Fruit fly (Drosophila melanogaster) whole organism, prepupa: ENCODE data around the gene CG11723.

Experiments
- CG10631 ChIP-seq: fragments of 200-800 bp; sonication (Bioruptor generic); optimal IDR thresholded peaks from 2 replicates; lab custom pipeline; 2016; ENCODE audit warnings: missing biosample characterization, missing genetic modification characterization
- CG10669 ChIP-seq: fragments of 200-800 bp; sonication (Bioruptor generic); optimal IDR thresholded peaks from 3 replicates; lab custom pipeline; 2018; ENCODE audit warnings: missing biosample characterization, mild to moderate bottlenecking, missing genetic modification characterization, moderate library complexity
- CG11294 ChIP-seq: fragments of 200-800 bp; sonication (Bioruptor generic); IDR thresholded peaks from 2 replicates; pipeline ENCODE4 v1.3.6; 2022; ENCODE audit warnings: missing biosample characterization, missing genetic modification characterization
- CG11762 ChIP-seq: fragments of 200-800 bp; sonication (Bioruptor generic); optimal IDR thresholded peaks from 3 replicates; lab custom pipeline; 2016; ENCODE audit warnings: missing biosample characterization, missing genetic modification characterization; ENCODE audit not compliant: insufficient read depth
- CG11902 ChIP-seq: fragments of 200-800 bp; sonication (Bioruptor generic); optimal IDR thresholded peaks from 3 replicates; lab custom pipeline; 2016; ENCODE audit warnings: missing biosample characterization, missing genetic modification characterization
- CG15336 ChIP-seq: fragments of 200-800 bp; sonication (Bioruptor generic); IDR thresholded peaks from 2 replicates; pipeline ENCODE4 v1.3.6; 2022; ENCODE audit warnings: missing biosample characterization, missing genetic modification characterization
- CG1621 ChIP-seq: fragments of 200-800 bp; sonication (Bioruptor generic); optimal IDR thresholded peaks from 3 replicates; lab custom pipeline; 2018; ENCODE audit warnings: missing biosample characterization, mild to moderate bottlenecking, missing genetic modification characterization
- CG16779 ChIP-seq: fragments of 200-800 bp; sonication (Bioruptor generic); optimal IDR thresholded peaks from 3 replicates; lab custom pipeline; 2017; ENCODE audit warnings: missing biosample characterization, mild to moderate bottlenecking, missing genetic modification characterization
- CG3032 ChIP-seq: fragments of 200-800 bp; optimal IDR thresholded peaks from 2 replicates; lab custom pipeline; 2019; ENCODE audit warnings: missing biosample characterization, mild to moderate bottlenecking, missing genetic modification characterization, moderate library complexity
- CG31627 ChIP-seq: fragments of 200-800 bp; sonication (Bioruptor generic); optimal IDR thresholded peaks from 3 replicates; lab custom pipeline; 2016; ENCODE audit warnings: missing biosample characterization, missing genetic modification characterization
- CG32006 ChIP-seq: fragments of 200-800 bp; sonication (Bioruptor generic); optimal IDR thresholded peaks from 3 replicates; lab custom pipeline; 2017; ENCODE audit warnings: missing biosample characterization, mild to moderate bottlenecking, missing genetic modification characterization
- CG3919 ChIP-seq: fragments of 200-800 bp; sonication (Bioruptor generic); optimal IDR thresholded peaks from 3 replicates; lab custom pipeline; 2016; ENCODE audit warnings: missing biosample characterization, missing genetic modification characterization
- CG6276 ChIP-seq: fragments of 200-800 bp; sonication (Bioruptor generic); optimal IDR thresholded peaks from 2 replicates; lab custom pipeline; 2017; ENCODE audit warnings: missing biosample characterization, mild to moderate bottlenecking, missing genetic modification characterization
- CG6792 ChIP-seq: fragments of 200-800 bp; sonication (Bioruptor generic); optimal IDR thresholded peaks from 3 replicates; lab custom pipeline; 2016; ENCODE audit warnings: missing biosample characterization, missing genetic modification characterization
- CG6808 ChIP-seq: fragments of 200-800 bp; sonication (Bioruptor generic); optimal IDR thresholded peaks from 3 replicates; lab custom pipeline; 2017; ENCODE audit warnings: missing biosample characterization, missing genetic modification characterization, mild to moderate bottlenecking, moderate library complexity, missing genetic modification reagents
- CG6854 ChIP-seq: fragments of 200-800 bp; sonication (Bioruptor generic); optimal IDR thresholded peaks from 2 replicates; lab custom pipeline; 2017; ENCODE audit warnings: missing biosample characterization, mild to moderate bottlenecking, missing genetic modification characterization
- CG7368 ChIP-seq: fragments of 200-800 bp; sonication (Bioruptor generic); optimal IDR thresholded peaks from 3 replicates; lab custom pipeline; 2016; ENCODE audit warnings: missing biosample characterization, missing genetic modification characterization
- CG8119 ChIP-seq: fragments of 200-800 bp; sonication (Bioruptor generic); IDR thresholded peaks from 3 replicates; pipeline ENCODE4 v1.3.6; 2022; ENCODE audit warnings: missing biosample characterization, missing genetic modification characterization
- CG8632 ChIP-seq: fragments of 200-800 bp; sonication (Bioruptor generic); optimal IDR thresholded peaks from 3 replicates; lab custom pipeline; 2016; ENCODE audit warnings: missing biosample characterization, missing genetic modification characterization
- Eip75B ChIP-seq: fragments of 200-800 bp; sonication (Bioruptor generic); optimal IDR thresholded peaks from 3 replicates; lab custom pipeline; 2016; ENCODE audit warnings: missing biosample characterization, missing genetic modification characterization
- Eip78C ChIP-seq: fragments of 200-800 bp; sonication (Bioruptor generic); peaks from one replicate; lab custom pipeline; 2016; ENCODE audit warnings: missing biosample characterization, missing genetic modification characterization
- Ets21C ChIP-seq: fragments of 200-800 bp; sonication (Bioruptor generic); optimal IDR thresholded peaks from 3 replicates; lab custom pipeline; 2016; ENCODE audit warnings: missing biosample characterization, missing genetic modification characterization
- Gug ChIP-seq: fragments of 200-800 bp; sonication (Bioruptor generic); IDR thresholded peaks from 2 replicates; pipeline ENCODE4 v1.3.6; 2022; ENCODE audit warnings: missing biosample characterization, missing genetic modification characterization
- Hr38 ChIP-seq: sonication (Bioruptor generic); optimal IDR thresholded peaks from 2 replicates; lab custom pipeline; 2016; ENCODE audit warnings: missing biosample characterization, missing genetic modification characterization
- Hr39 ChIP-seq: fragments of 200-800 bp; sonication (Bioruptor generic); optimal IDR thresholded peaks from 2 replicates; lab custom pipeline; 2016; ENCODE audit warnings: missing biosample characterization, missing genetic modification characterization
- Hr4 ChIP-seq: fragments of 200-800 bp; sonication (Bioruptor generic); optimal IDR thresholded peaks from 3 replicates; lab custom pipeline; 2016; ENCODE audit warnings: missing biosample characterization, missing genetic modification characterization
- Lpt ChIP-seq: fragments of 200-800 bp; sonication (Bioruptor generic); optimal IDR thresholded peaks from 3 replicates; lab custom pipeline; 2016; ENCODE audit warnings: missing biosample characterization, missing genetic modification characterization
- Met ChIP-seq: fragments of 200-800 bp; sonication (Bioruptor generic); optimal IDR thresholded peaks from 3 replicates; lab custom pipeline; 2016; ENCODE audit warnings: missing biosample characterization, missing genetic modification characterization
- OdsH ChIP-seq: fragments of 200-800 bp; sonication (Bioruptor generic); optimal IDR thresholded peaks from 3 replicates; lab custom pipeline; 2016; ENCODE audit warnings: missing biosample characterization, missing genetic modification characterization
- Smox ChIP-seq: fragments of 200-800 bp; sonication (Bioruptor generic); optimal IDR thresholded peaks from 3 replicates; lab custom pipeline; 2016; ENCODE audit warnings: missing biosample characterization, missing genetic modification characterization
- Sox102F ChIP-seq: fragments of 200-800 bp; sonication (Bioruptor generic); optimal IDR thresholded peaks from 2 replicates; lab custom pipeline; 2016; ENCODE audit warnings: missing biosample characterization, mild to moderate bottlenecking, missing genetic modification characterization
- Sox14 ChIP-seq: fragments of 200-800 bp; sonication (Bioruptor generic); optimal IDR thresholded peaks from 3 replicates; lab custom pipeline; 2016; ENCODE audit warnings: missing biosample characterization, missing genetic modification characterization
- Sox15 ChIP-seq: fragments of 200-800 bp; sonication (Bioruptor generic); optimal IDR thresholded peaks from 3 replicates; lab custom pipeline; 2016; ENCODE audit warnings: missing biosample characterization, missing genetic modification characterization
- achi ChIP-seq: fragments of 200-800 bp; sonication (Bioruptor generic); optimal IDR thresholded peaks from 3 replicates; lab custom pipeline; 2016; ENCODE audit warnings: missing biosample characterization, missing genetic modification characterization
- acj6 ChIP-seq: fragments of 200-800 bp; sonication (Bioruptor generic); optimal IDR thresholded peaks from 3 replicates; lab custom pipeline; 2016; ENCODE audit warnings: missing biosample characterization, missing genetic modification characterization
- cyc ChIP-seq: fragments of 200-800 bp; sonication (Bioruptor generic); optimal IDR thresholded peaks from 3 replicates; lab custom pipeline; 2016; ENCODE audit warnings: missing biosample characterization, missing genetic modification characterization
- dac ChIP-seq: fragments of 200-800 bp; sonication (Bioruptor generic); optimal IDR thresholded peaks from 2 replicates; lab custom pipeline; 2017; ENCODE audit warnings: missing biosample characterization, mild to moderate bottlenecking, missing genetic modification characterization
- dsx ChIP-seq: fragments of 200-800 bp; optimal IDR thresholded peaks from 3 replicates; lab custom pipeline; 2019; ENCODE audit warnings: missing biosample characterization, mild to moderate bottlenecking, missing genetic modification characterization, moderate library complexity; ENCODE audit not compliant: poor library complexity, severe bottlenecking
- eg ChIP-seq: fragments of 200-800 bp; sonication (Bioruptor generic); IDR thresholded peaks from 3 replicates; pipeline ENCODE4 v1.3.6; 2022; ENCODE audit warnings: missing biosample characterization, missing genetic modification characterization
- esn ChIP-seq: fragments of 200-800 bp; sonication (Bioruptor generic); optimal IDR thresholded peaks from 2 replicates; lab custom pipeline; 2016; ENCODE audit warnings: missing biosample characterization, mild to moderate bottlenecking, missing genetic modification characterization, moderate library complexity
- fd59A ChIP-seq: fragments of 200-800 bp; sonication (Bioruptor generic); optimal IDR thresholded peaks from 2 replicates; lab custom pipeline; 2017; ENCODE audit warnings: missing biosample characterization, mild to moderate bottlenecking, missing genetic modification characterization, missing genetic modification reagents
- fd85E ChIP-seq: fragments of 200-800 bp; sonication (Bioruptor generic); optimal IDR thresholded peaks from 3 replicates; lab custom pipeline; 2016; ENCODE audit warnings: missing biosample characterization, missing genetic modification characterization
- net ChIP-seq: fragments of 200-800 bp; sonication (Bioruptor generic); optimal IDR thresholded peaks from 3 replicates; lab custom pipeline; 2016; ENCODE audit warnings: missing biosample characterization, missing genetic modification characterization
- pdm3 ChIP-seq: fragments of 200-800 bp; sonication (Bioruptor generic); optimal IDR thresholded peaks from 3 replicates; lab custom pipeline; 2016; ENCODE audit warnings: missing biosample characterization, missing genetic modification characterization
- salr ChIP-seq, 2 experiments: fragments of 200-800 bp; sonication (Bioruptor generic); optimal IDR thresholded peaks; 3 replicates each; lab custom pipeline; 2016 to 2018; ENCODE audit warnings: missing biosample characterization in 2 of 2, missing genetic modification characterization in 2 of 2, mild to moderate bottlenecking in 1 of 2
- spab ChIP-seq: fragments of 200-800 bp; sonication (Bioruptor generic); optimal IDR thresholded peaks from 2 replicates; lab custom pipeline; 2017; ENCODE audit warnings: missing biosample characterization, mild to moderate bottlenecking, missing genetic modification characterization, missing genetic modification reagents
- ss ChIP-seq, 2 experiments: fragments of 200-800 bp; sonication (Bioruptor generic); optimal IDR thresholded peaks; 2 replicates in 1 of 2; 3 replicates in 1 of 2; lab custom pipeline; 2017 to 2018; ENCODE audit warnings: mild to moderate bottlenecking in 2 of 2, missing biosample characterization in 2 of 2, missing genetic modification characterization in 2 of 2, moderate library complexity in 1 of 2
- svp ChIP-seq: fragments of 200-800 bp; sonication (Bioruptor generic); peaks from one replicate; lab custom pipeline; 2016; ENCODE audit warnings: missing biosample characterization, missing genetic modification characterization

The CG11723 gene

dm6 chr2L:2184129-2184528 lies 37.1 kb upstream of the CG11723 start (continued):
- no peak for TF ChIP-seq cyc (GFP tag; lab: Kevin White, UChicago)
- TF ChIP-seq CG15336, result peak; percentile 59
- no peak for TF ChIP-seq CG32006
- no peak for TF ChIP-seq Lpt
- TF ChIP-seq dsx (GFP tag; lab: Kevin White, UChicago), result no peak
- no peak for TF ChIP-seq CG11902 (GFP tag; lab: Kevin White, UChicago)
- TF ChIP-seq fd85E (GFP tag; lab: Kevin White, UChicago), result no peak
- TF ChIP-seq Hr38 (GFP tag; lab: Kevin White, UChicago), result peak; percentile 25
- TF ChIP-seq salr (GFP tag; optimal IDR thresholded peaks at IDR 0.05; lab: Kevin White, UChicago), result no peak
- no peak for TF ChIP-seq Sox15
- peak; percentile 11 for TF ChIP-seq Sox102F (GFP tag; lab: Kevin White, UChicago)
- peak; percentile 32 for TF ChIP-seq Hr4 (GFP tag; lab: Kevin White, UChicago)
- TF ChIP-seq CG16779 (tag; lab: Kevin White, UChicago), result no peak

- TF ChIP-seq net (GFP tag; lab: Kevin White, UChicago), result peak; percentile 37
- peak; percentile 23 for TF ChIP-seq CG11762 (GFP tag; lab: Kevin White, UChicago)
- TF ChIP-seq Sox14, result peak; percentile 80
- peak; percentile 78 for TF ChIP-seq fd59A (GFP tag; lab: Kevin White, UChicago)
- peak; percentile 80 for TF ChIP-seq CG10669 (GFP tag; lab: Kevin White, UChicago)
- no peak for TF ChIP-seq Met (GFP tag; lab: Kevin White, UChicago)
- peak; percentile 84 for TF ChIP-seq CG3032 (tag; lab: Kevin White, UChicago)
- TF ChIP-seq cyc (GFP tag; lab: Kevin White, UChicago), result no peak
- TF ChIP-seq Hr39 (GFP tag; lab: Kevin White, UChicago), result no peak
- no peak for TF ChIP-seq Sox15
- TF ChIP-seq Gug (GFP tag; lab: Robert Waterston, UW), result peak; percentile 17; the same call in 1 of the 2 replicates
- TF ChIP-seq dac (GFP tag; lab: Kevin White, UChicago), result peak; percentile 7
- TF ChIP-seq salr (GFP tag; optimal IDR thresholded peaks at IDR 0.05; lab: Kevin White, UChicago), result peak; percentile 61 to 76
- no peak for TF ChIP-seq Smox
- peak; percentile 66 for TF ChIP-seq OdsH (GFP tag; lab: Kevin White, UChicago)
- TF ChIP-seq esn (GFP tag; lab: Kevin White, UChicago), result no peak
- peak; percentile 72 for TF ChIP-seq CG10631 (GFP tag; lab: Kevin White, UChicago)
- no peak for TF ChIP-seq Hr38 (GFP tag; lab: Kevin White, UChicago)
- peak; percentile 58 for TF ChIP-seq pdm3 (GFP tag; lab: Kevin White, UChicago)
- TF ChIP-seq CG7368 (GFP tag; lab: Kevin White, UChicago), result peak; percentile 59
- TF ChIP-seq Eip75B (GFP tag; lab: Kevin White, UChicago), result peak; percentile 75
- peak; percentile 48; the same call in 2 of the 3 replicates for TF ChIP-seq eg (GFP tag; lab: Robert Waterston, UW)
- TF ChIP-seq Lpt, result peak; percentile 16
- peak; percentile 61 to 86 for TF ChIP-seq ss (GFP tag; optimal IDR thresholded peaks at IDR 0.05; lab: Kevin White, UChicago)
- peak; percentile 59 for TF ChIP-seq acj6 (GFP tag; lab: Kevin White, UChicago)
- TF ChIP-seq svp (GFP tag; lab: Kevin White, UChicago), result no peak
- TF ChIP-seq Hr4 (GFP tag; lab: Kevin White, UChicago), result peak; percentile 36
- peak; percentile 64 for TF ChIP-seq CG16779 (tag; lab: Kevin White, UChicago)
- TF ChIP-seq CG31627 (GFP tag; lab: Kevin White, UChicago), result no peak
- TF ChIP-seq CG1621 (tag; lab: Kevin White, UChicago), result peak; percentile 83
- TF ChIP-seq CG6276 (GFP tag; lab: Kevin White, UChicago), result peak; percentile 31
- TF ChIP-seq CG6808 (GFP tag; lab: Kevin White, UChicago), result peak; percentile 81
- TF ChIP-seq dsx (GFP tag; lab: Kevin White, UChicago), result peak; percentile 76
- TF ChIP-seq Ets21C (GFP tag; lab: Kevin White, UChicago), result no peak
- peak; percentile 34; the same call in 1 of the 2 replicates for TF ChIP-seq CG11294 (GFP tag; lab: Robert Waterston, UW)
- peak; percentile 84 for TF ChIP-seq spab (GFP tag; lab: Kevin White, UChicago)
- no peak for TF ChIP-seq CG6854 (GFP tag; lab: Kevin White, UChicago)
- TF ChIP-seq CG8119 (GFP tag; lab: Robert Waterston, UW), result peak; percentile 62
- TF ChIP-seq CG8632 (GFP tag; lab: Kevin White, UChicago), result peak; percentile 32
- TF ChIP-seq achi, result peak; percentile 68
- peak; percentile 75 for TF ChIP-seq CG3919
- peak; percentile 42 for TF ChIP-seq CG6792
- peak; percentile 57 for TF ChIP-seq CG32006
- peak; percentile 86 for TF ChIP-seq Eip78C (GFP tag; lab: Kevin White, UChicago)
Measured at dm6 chr2L:2182735-2183340, 35.8 kb upstream of the CG11723 start.
